Fruit fly (Drosophila melanogaster) whole organism, embryonic: ENCODE measurements around the gene v.

Experiments used
- B-H1 ChIP-seq: fragments of 200-800 bp; sonication (Bioruptor generic); IDR thresholded peaks from 3 replicates; pipeline ENCODE4 v1.3.6; 2022; ENCODE audit warnings: missing biosample characterization, missing genetic modification characterization
- BEAF-32 ChIP-seq: fragments of 200-800 bp; sonication (Bioruptor generic); optimal IDR thresholded peaks from 3 replicates; lab custom pipeline; 2017; ENCODE audit warnings: missing biosample characterization, missing genetic modification characterization, mild to moderate bottlenecking, moderate library complexity, missing genetic modification reagents
- CG10979 ChIP-seq: fragments of 200-800 bp; sonication (Bioruptor generic); optimal IDR thresholded peaks from 2 replicates; lab custom pipeline; 2018; ENCODE audit warnings: missing biosample characterization, mild to moderate bottlenecking, missing genetic modification characterization, moderate library complexity
- CG12104 ChIP-seq: fragments of 200-800 bp; sonication (Bioruptor generic); optimal IDR thresholded peaks from 3 replicates; lab custom pipeline; 2016; ENCODE audit warnings: missing biosample characterization, missing genetic modification characterization
- CG13424 ChIP-seq: fragments of 200-800 bp; sonication (Bioruptor generic); optimal IDR thresholded peaks from 2 replicates; lab custom pipeline; 2019; ENCODE audit warnings: missing biosample characterization, mild to moderate bottlenecking, missing genetic modification characterization, moderate library complexity
- CG14965 ChIP-seq: fragments of 200-800 bp; sonication (Bioruptor generic); optimal IDR thresholded peaks from 2 replicates; lab custom pipeline; 2016; ENCODE audit warnings: missing biosample characterization, missing genetic modification characterization, borderline replicate concordance
- CG17186 ChIP-seq: fragments of 200-800 bp; sonication (Bioruptor generic); optimal IDR thresholded peaks from 3 replicates; lab custom pipeline; 2017; ENCODE audit warnings: missing biosample characterization, missing genetic modification reagents, missing genetic modification characterization
- CG1792 ChIP-seq: fragments of 200-800 bp; sonication (Bioruptor generic); optimal IDR thresholded peaks from 2 replicates; lab custom pipeline; 2016; ENCODE audit warnings: missing biosample characterization, missing genetic modification characterization
- CG18011 ChIP-seq: fragments of 200-800 bp; sonication (Bioruptor generic); optimal IDR thresholded peaks from 2 replicates; lab custom pipeline; 2017; ENCODE audit warnings: missing biosample characterization, missing genetic modification characterization, mild to moderate bottlenecking, moderate library complexity, missing genotype
- CG18619 ChIP-seq: fragments of 200-800 bp; sonication (Bioruptor generic); optimal IDR thresholded peaks from 3 replicates; lab custom pipeline; 2017; ENCODE audit warnings: missing biosample characterization, mild to moderate bottlenecking, missing genetic modification characterization
- CG32532 ChIP-seq: fragments of 200-800 bp; sonication (Bioruptor generic); IDR thresholded peaks from 2 replicates; pipeline ENCODE4 v1.3.6; 2022; ENCODE audit warnings: missing biosample characterization, missing genetic modification characterization
- CG3407 ChIP-seq: fragments of 200-800 bp; sonication (Bioruptor generic); optimal IDR thresholded peaks from 2 replicates; lab custom pipeline; 2018; ENCODE audit warnings: missing biosample characterization, mild to moderate bottlenecking, missing genetic modification characterization
- CG3995 ChIP-seq: fragments of 200-800 bp; sonication (Bioruptor generic); optimal IDR thresholded peaks from 3 replicates; lab custom pipeline; 2016; ENCODE audit warnings: missing biosample characterization, missing genetic modification characterization
- CG43689 ChIP-seq: fragments of 200-800 bp; sonication (Bioruptor generic); IDR thresholded peaks from 2 replicates; pipeline ENCODE4 v1.3.6; 2022; ENCODE audit warnings: missing biosample characterization, missing genetic modification characterization
- CG4707 ChIP-seq: fragments of 200-800 bp; sonication (Bioruptor generic); optimal IDR thresholded peaks from 2 replicates; lab custom pipeline; 2018; ENCODE audit warnings: missing biosample characterization, mild to moderate bottlenecking, missing genetic modification characterization, moderate library complexity
- CG4854 ChIP-seq: fragments of 200-800 bp; sonication (Bioruptor generic); optimal IDR thresholded peaks from 2 replicates; lab custom pipeline; 2016; ENCODE audit warnings: missing biosample characterization, missing genetic modification characterization, inconsistent platforms
- CG5245 ChIP-seq: fragments of 200-800 bp; sonication (Bioruptor generic); optimal IDR thresholded peaks from 3 replicates; lab custom pipeline; 2016; ENCODE audit warnings: missing biosample characterization, missing genetic modification characterization
- CG6813 ChIP-seq: fragments of 200-800 bp; sonication (Bioruptor generic); optimal IDR thresholded peaks from 2 replicates; lab custom pipeline; 2017; ENCODE audit warnings: missing biosample characterization, missing genetic modification characterization, mild to moderate bottlenecking, moderate library complexity, missing genetic modification reagents
- CG7556 ChIP-seq: fragments of 200-800 bp; sonication (Bioruptor generic); optimal IDR thresholded peaks from 2 replicates; lab custom pipeline; 2017; ENCODE audit warnings: missing biosample characterization, mild to moderate bottlenecking, missing genetic modification characterization
- CG9727 ChIP-seq: fragments of 200-800 bp; sonication (Bioruptor generic); optimal IDR thresholded peaks from 3 replicates; lab custom pipeline; 2017; ENCODE audit warnings: missing biosample characterization, mild to moderate bottlenecking, missing genetic modification characterization
- CG9797 ChIP-seq: fragments of 200-800 bp; sonication (Bioruptor generic); optimal IDR thresholded peaks from 3 replicates; lab custom pipeline; 2018; ENCODE audit warnings: missing biosample characterization, mild to moderate bottlenecking, missing genetic modification characterization
- CG9932 ChIP-seq: fragments of 200-800 bp; sonication (Bioruptor generic); IDR thresholded peaks from 2 replicates; pipeline ENCODE4 v1.3.6; 2022; ENCODE audit warnings: missing biosample characterization, missing genetic modification characterization
- Dfd ChIP-seq, 2 experiments: fragments of >200 bp; optimal IDR thresholded peaks; 2 replicates each; lab custom pipeline; 2017; ENCODE audit warnings: missing biosample characterization in 2 of 2, missing genetic modification characterization in 2 of 2
- Dp ChIP-seq: fragments of 200-800 bp; sonication (Bioruptor generic); optimal IDR thresholded peaks from 2 replicates; lab custom pipeline; 2018; ENCODE audit warnings: missing biosample characterization, mild to moderate bottlenecking, missing genetic modification characterization, moderate library complexity
- HmgD ChIP-seq: fragments of 200-800 bp; sonication (Bioruptor generic); optimal IDR thresholded peaks from 3 replicates; lab custom pipeline; 2016; ENCODE audit warnings: missing biosample characterization, missing genetic modification characterization
- Max ChIP-seq: fragments of 200-800 bp; sonication (Bioruptor generic); optimal IDR thresholded peaks from 2 replicates; lab custom pipeline; 2016; ENCODE audit warnings: missing biosample characterization, mild to moderate bottlenecking, missing genetic modification characterization
- Med ChIP-seq: fragments of 200-800 bp; sonication (Bioruptor generic); peaks from one replicate; lab custom pipeline; 2016; ENCODE audit warnings: missing biosample characterization, missing genetic modification characterization, mild to moderate bottlenecking, inconsistent platforms, moderate library complexity
- Oli ChIP-seq: fragments of 200-800 bp; sonication (Bioruptor generic); optimal IDR thresholded peaks from 2 replicates; lab custom pipeline; 2018; ENCODE audit warnings: missing biosample characterization, mild to moderate bottlenecking, missing genetic modification characterization, moderate library complexity
- Pdp1 ChIP-seq, 2 experiments: fragments of 200-800 bp; sonication (Bioruptor generic); optimal IDR thresholded peaks; 3 replicates each; lab custom pipeline; 2016; ENCODE audit warnings: missing biosample characterization in 2 of 2, missing genetic modification characterization in 2 of 2, mild to moderate bottlenecking in 1 of 2, moderate library complexity in 1 of 2
- Poxn ChIP-seq: fragments of 200-800 bp; sonication (Bioruptor generic); IDR thresholded peaks from 2 replicates; pipeline ENCODE4 v1.3.6; 2022; ENCODE audit warnings: missing biosample characterization, missing genetic modification characterization
- Side ChIP-seq: fragments of 200-800 bp; sonication (Bioruptor generic); optimal IDR thresholded peaks from 2 replicates; lab custom pipeline; 2016; ENCODE audit warnings: missing biosample characterization, missing genetic modification characterization
- Sry-β ChIP-seq: fragments of 200-800 bp; sonication (Bioruptor generic); optimal IDR thresholded peaks from 2 replicates; lab custom pipeline; 2018; ENCODE audit warnings: missing biosample characterization, mild to moderate bottlenecking, missing genetic modification characterization, moderate library complexity
- Xrp1 ChIP-seq: fragments of 200-800 bp; sonication (Bioruptor generic); IDR thresholded peaks from 2 replicates; pipeline ENCODE4 v1.3.6; 2022; ENCODE audit warnings: missing biosample characterization, missing genetic modification characterization
- ara ChIP-seq: fragments of 200-800 bp; sonication (Bioruptor generic); IDR thresholded peaks from 2 replicates; pipeline ENCODE4 v1.3.6; 2022; ENCODE audit warnings: missing biosample characterization, missing genetic modification characterization
- ase ChIP-seq: fragments of 200-800 bp; sonication (Bioruptor generic); IDR thresholded peaks from 3 replicates; pipeline ENCODE4 v1.3.6; 2022; ENCODE audit warnings: missing biosample characterization, missing genetic modification characterization
- ash1 ChIP-seq: fragments of 200-800 bp; sonication (Bioruptor generic); optimal IDR thresholded peaks from 2 replicates; lab custom pipeline; 2018; ENCODE audit warnings: missing biosample characterization, mild to moderate bottlenecking, missing genetic modification characterization
- bab2 ChIP-seq: fragments of 200-800 bp; sonication (Bioruptor generic); optimal IDR thresholded peaks from 2 replicates; lab custom pipeline; 2016; ENCODE audit warnings: missing biosample characterization, missing genetic modification characterization
- caup ChIP-seq: fragments of 200-800 bp; sonication (Bioruptor generic); optimal IDR thresholded peaks from 3 replicates; lab custom pipeline; 2017; ENCODE audit warnings: missing biosample characterization, mild to moderate bottlenecking, missing genetic modification characterization, moderate library complexity; ENCODE audit not compliant: severe bottlenecking
- dimm ChIP-seq: fragments of 200-800 bp; sonication (Bioruptor generic); IDR thresholded peaks from 2 replicates; pipeline ENCODE4 v1.3.6; 2022; ENCODE audit warnings: missing biosample characterization, missing genetic modification characterization
- fru ChIP-seq: fragments of >200 bp; optimal IDR thresholded peaks from 2 replicates; lab custom pipeline; 2017
- fu2 ChIP-seq: fragments of 200-800 bp; sonication (Bioruptor generic); optimal IDR thresholded peaks from 2 replicates; lab custom pipeline; 2016; ENCODE audit warnings: missing biosample characterization, missing genetic modification characterization
- gsb-n ChIP-seq: fragments of 200-800 bp; sonication (Bioruptor generic); optimal IDR thresholded peaks from 3 replicates; lab custom pipeline; 2018; ENCODE audit warnings: missing biosample characterization, mild to moderate bottlenecking, missing genetic modification characterization
- ken ChIP-seq: fragments of 200-800 bp; sonication (Bioruptor generic); IDR thresholded peaks from 3 replicates; pipeline ENCODE4 v1.3.6; 2022; ENCODE audit warnings: missing biosample characterization, missing genetic modification characterization
- mirr ChIP-seq: fragments of 200-800 bp; sonication (Bioruptor generic); optimal IDR thresholded peaks from 3 replicates; lab custom pipeline; 2018; ENCODE audit warnings: missing biosample characterization, mild to moderate bottlenecking, missing genetic modification characterization
- sens-2 ChIP-seq: fragments of 200-800 bp; sonication (Bioruptor generic); IDR thresholded peaks from 2 replicates; pipeline ENCODE4 v1.3.6; 2022; ENCODE audit warnings: missing biosample characterization, missing genetic modification characterization
- slou ChIP-seq: fragments of 200-800 bp; sonication (Bioruptor generic); optimal IDR thresholded peaks from 3 replicates; lab custom pipeline; 2016; ENCODE audit warnings: missing biosample characterization, missing genetic modification characterization
- twi ChIP-seq: fragments of 200-800 bp; optimal IDR thresholded peaks from 2 replicates; lab custom pipeline; 2019; ENCODE audit warnings: missing biosample characterization, mild to moderate bottlenecking, missing genetic modification characterization, moderate library complexity
- vnd ChIP-seq: fragments of 200-800 bp; sonication (Bioruptor generic); IDR thresholded peaks from 3 replicates; pipeline ENCODE4 v1.3.6; 2022; ENCODE audit warnings: missing biosample characterization, missing genetic modification characterization; ENCODE audit not compliant: partially characterized antibody
- wor ChIP-seq: fragments of 200-800 bp; sonication (Bioruptor generic); IDR thresholded peaks from 2 replicates; pipeline ENCODE4 v1.3.6; 2022; ENCODE audit warnings: missing biosample characterization, missing genetic modification characterization
- z ChIP-seq: fragments of 200-800 bp; sonication (Bioruptor generic); IDR thresholded peaks from 3 replicates; pipeline ENCODE4 v1.3.6; 2022; ENCODE audit warnings: missing biosample characterization, missing genetic modification characterization

The v gene

DNA sequence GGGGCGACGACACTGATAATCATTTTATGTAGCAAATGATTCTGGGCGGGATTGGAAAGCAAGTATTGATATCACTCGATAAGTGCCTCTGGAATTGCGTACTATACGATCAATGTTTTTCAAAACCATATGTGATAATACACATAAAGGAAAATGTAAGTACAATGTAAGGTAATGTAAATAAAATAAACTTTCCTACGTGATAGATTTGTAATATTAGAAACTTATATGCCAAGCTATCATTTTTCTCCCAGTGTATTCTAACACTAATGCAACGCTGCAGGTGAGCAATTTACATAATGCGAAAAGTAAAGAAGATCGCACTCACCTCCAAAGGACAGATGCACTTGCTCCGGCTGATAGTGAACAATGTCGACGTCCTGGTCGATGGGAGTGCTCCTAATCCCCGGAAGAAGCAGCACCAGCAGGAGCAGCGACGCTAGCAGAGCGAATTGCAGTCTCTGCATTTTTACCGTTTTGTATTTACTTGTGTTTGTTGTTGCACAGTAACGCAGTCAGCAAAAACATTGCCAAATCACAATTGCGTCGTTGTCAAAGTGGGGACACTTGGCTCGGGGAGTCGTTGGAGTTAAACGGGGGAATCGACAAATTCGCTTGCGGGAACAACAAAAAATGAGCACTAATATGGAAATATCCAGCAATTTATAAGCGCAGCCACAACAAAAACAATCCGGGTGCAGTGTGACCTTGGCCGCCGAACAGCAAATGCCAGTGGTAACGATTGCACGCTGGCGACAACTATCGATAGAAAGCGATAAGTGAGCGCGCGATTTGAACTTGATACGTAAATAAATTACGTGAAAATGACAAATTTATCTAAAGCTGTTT is 46.5 kb upstream of the v start, which contains the start of gene CG1637 (continued):
- no peak for TF ChIP-seq z (GFP tag; lab: Robert Waterston, UW)
- no peak for TF ChIP-seq Xrp1
- peak; percentile 32 for TF ChIP-seq Med (GFP tag; lab: Kevin White, UChicago)
- no peak for TF ChIP-seq CG7556 (GFP tag; lab: Kevin White, UChicago)
- TF ChIP-seq Poxn: no peak
- TF ChIP-seq CG9727: peak; percentile 21
- no peak for TF ChIP-seq ash1
- TF ChIP-seq Oli (tag; lab: Kevin White, UChicago): no peak
- TF ChIP-seq fru: no peak
- TF ChIP-seq CG10979: no peak
- TF ChIP-seq CG13424 (tag; lab: Kevin White, UChicago): no peak
- no peak for TF ChIP-seq CG32532 (GFP tag; lab: Robert Waterston, UW)
- TF ChIP-seq twi (tag; lab: Kevin White, UChicago): no peak
- TF ChIP-seq CG4707: no peak
- no peak for TF ChIP-seq CG6813 (GFP tag; lab: Kevin White, UChicago)
- TF ChIP-seq dimm (GFP tag; lab: Robert Waterston, UW): no peak
- TF ChIP-seq B-H1 (GFP tag; lab: Robert Waterston, UW): no peak
- TF ChIP-seq Sry-β (GFP tag; lab: Kevin White, UChicago): peak; percentile 62
- TF ChIP-seq Pdp1 (GFP tag; optimal IDR thresholded peaks at IDR 0.05; lab: Kevin White, UChicago): no peak
- no peak for TF ChIP-seq CG5245 (GFP tag; lab: Kevin White, UChicago)
- peak; percentile 49; the same call in 1 of the 3 replicates for TF ChIP-seq vnd (GFP tag; lab: Robert Waterston, UW)
- TF ChIP-seq mirr (GFP tag; lab: Kevin White, UChicago): no peak
- no peak for TF ChIP-seq CG43689 (GFP tag; lab: Robert Waterston, UW)
- TF ChIP-seq CG18619 (GFP tag; lab: Kevin White, UChicago): no peak
- no peak for TF ChIP-seq CG3995 (GFP tag; lab: Kevin White, UChicago)
- TF ChIP-seq slou: no peak
- no peak for TF ChIP-seq bab2 (GFP tag; lab: Kevin White, UChicago)
- TF ChIP-seq ara (GFP tag; lab: Robert Waterston, UW): no peak
- TF ChIP-seq Dfd (GFP tag; optimal IDR thresholded peaks at IDR 0.05; lab: Kevin White, UChicago): no peak
- TF ChIP-seq wor: no peak
- TF ChIP-seq Dp (GFP tag; lab: Kevin White, UChicago): peak; percentile 92
- TF ChIP-seq gsb-n (tag; lab: Kevin White, UChicago): no peak
- no peak for TF ChIP-seq CG4854
- TF ChIP-seq CG18011 (GFP tag; lab: Kevin White, UChicago): no peak
- no peak for TF ChIP-seq CG14965 (GFP tag; lab: Kevin White, UChicago)
- TF ChIP-seq caup (GFP tag; lab: Kevin White, UChicago): no peak
- TF ChIP-seq ken (GFP tag; lab: Robert Waterston, UW): no peak
- peak; percentile 75 for TF ChIP-seq BEAF-32
- TF ChIP-seq CG1792: no peak
- TF ChIP-seq HmgD: no peak
- TF ChIP-seq CG17186 (GFP tag; lab: Kevin White, UChicago): peak; percentile 35
- no peak for TF ChIP-seq CG3407 (GFP tag; lab: Kevin White, UChicago)
- TF ChIP-seq Side (GFP tag; lab: Kevin White, UChicago): no peak
- peak; percentile 75 for TF ChIP-seq CG9797 (GFP tag; lab: Kevin White, UChicago)
- TF ChIP-seq fu2 (GFP tag; lab: Kevin White, UChicago): no peak
- no peak for TF ChIP-seq CG12104 (GFP tag; lab: Kevin White, UChicago)
- no peak for TF ChIP-seq Max (GFP tag; lab: Kevin White, UChicago)
- TF ChIP-seq ase (GFP tag; lab: Robert Waterston, UW): no peak
- no peak for TF ChIP-seq sens-2
- no peak for TF ChIP-seq CG9932 (GFP tag; lab: Robert Waterston, UW)
